Fruit fly (Drosophila melanogaster) whole organism, embryonic: ENCODE results near the gene TMEM216.
A peak's percentile ranks its signal among the peaks of the same experiment; 100 is the strongest.

Experiments
- Abd-B ChIP-seq: fragments of 200-800 bp; sonication (Bioruptor generic); optimal IDR thresholded peaks from 2 replicates; lab custom pipeline; 2018; ENCODE audit warnings: missing biosample characterization, mild to moderate bottlenecking, missing genetic modification characterization, moderate library complexity
- Blimp-1 ChIP-seq: fragments of 200-800 bp; sonication (Bioruptor generic); optimal IDR thresholded peaks from 3 replicates; lab custom pipeline; 2018; ENCODE audit warnings: missing biosample characterization, missing genetic modification characterization, mild to moderate bottlenecking, moderate library complexity, missing genetic modification reagents
- CG11398 ChIP-seq: fragments of 200-800 bp; sonication (Bioruptor generic); optimal IDR thresholded peaks from 2 replicates; lab custom pipeline; 2016; ENCODE audit warnings: missing biosample characterization, missing genetic modification characterization
- CG11456 ChIP-seq: fragments of 200-800 bp; sonication (Bioruptor generic); IDR thresholded peaks from 3 replicates; pipeline ENCODE4 v1.3.6; 2022; ENCODE audit warnings: missing biosample characterization, missing genetic modification characterization
- CG12659 ChIP-seq: fragments of 200-800 bp; sonication (Bioruptor generic); optimal IDR thresholded peaks from 3 replicates; lab custom pipeline; 2017; ENCODE audit warnings: mild to moderate bottlenecking, missing biosample characterization, missing genetic modification reagents, missing genetic modification characterization
- CG13123 ChIP-seq: fragments of 200-800 bp; sonication (Bioruptor generic); optimal IDR thresholded peaks from 2 replicates; lab custom pipeline; 2016; ENCODE audit warnings: missing biosample characterization, missing genetic modification characterization
- CG14014 ChIP-seq: fragments of 200-800 bp; sonication (Bioruptor generic); IDR thresholded peaks from 2 replicates; pipeline ENCODE4 v1.3.6; 2022; ENCODE audit warnings: missing biosample characterization, missing genetic modification characterization
- CG14710 ChIP-seq: fragments of 200-800 bp; sonication (Bioruptor generic); optimal IDR thresholded peaks from 3 replicates; lab custom pipeline; 2019; ENCODE audit warnings: missing biosample characterization, mild to moderate bottlenecking, missing genetic modification characterization, moderate library complexity
- CG17829 ChIP-seq: fragments of 200-800 bp; optimal IDR thresholded peaks from 2 replicates; lab custom pipeline; 2019; ENCODE audit warnings: missing biosample characterization, mild to moderate bottlenecking, missing genetic modification characterization, moderate library complexity
- CG17912 ChIP-seq: fragments of 200-800 bp; sonication (Bioruptor generic); optimal IDR thresholded peaks from 2 replicates; lab custom pipeline; 2018; ENCODE audit warnings: missing biosample characterization, mild to moderate bottlenecking, missing genetic modification characterization
- CG2120 ChIP-seq: fragments of 200-800 bp; sonication (Bioruptor generic); optimal IDR thresholded peaks from 3 replicates; lab custom pipeline; 2016; ENCODE audit warnings: missing biosample characterization, missing genetic modification characterization
- CG3065 ChIP-seq: fragments of 200-800 bp; sonication (Bioruptor generic); optimal IDR thresholded peaks from 2 replicates; lab custom pipeline; 2016; ENCODE audit warnings: missing biosample characterization, missing genetic modification characterization
- CG34422 ChIP-seq: fragments of 200-800 bp; sonication (Bioruptor generic); IDR thresholded peaks from 3 replicates; pipeline ENCODE4 v1.3.6; 2022; ENCODE audit warnings: missing biosample characterization, missing genetic modification characterization
- CG5245 ChIP-seq: fragments of 200-800 bp; sonication (Bioruptor generic); optimal IDR thresholded peaks from 3 replicates; lab custom pipeline; 2016; ENCODE audit warnings: missing biosample characterization, missing genetic modification characterization
- CG5953 ChIP-seq: fragments of 200-800 bp; sonication (Bioruptor generic); IDR thresholded peaks from 2 replicates; pipeline ENCODE4 v1.3.6; 2022; ENCODE audit warnings: missing biosample characterization, missing genetic modification characterization
- CG8478 ChIP-seq: fragments of >200 bp; optimal IDR thresholded peaks from 2 replicates; lab custom pipeline; 2018
- CG9797 ChIP-seq: fragments of 200-800 bp; sonication (Bioruptor generic); optimal IDR thresholded peaks from 3 replicates; lab custom pipeline; 2018; ENCODE audit warnings: missing biosample characterization, mild to moderate bottlenecking, missing genetic modification characterization
- Camta ChIP-seq: fragments of 200-800 bp; sonication (Bioruptor generic); optimal IDR thresholded peaks from 2 replicates; lab custom pipeline; 2016; ENCODE audit warnings: missing biosample characterization, missing genetic modification characterization
- D ChIP-seq, 2 experiments: fragments of 200-800 bp in 1 of 2; fragments of >200 bp in 1 of 2; sonication (Bioruptor generic) in 1 of 2; optimal IDR thresholded peaks; 2 replicates in 1 of 2; 3 replicates in 1 of 2; lab custom pipeline; 2017; ENCODE audit warnings: mild to moderate bottlenecking in 1 of 2, missing biosample characterization in 1 of 2, missing genetic modification characterization in 1 of 2, missing genetic modification reagents in 1 of 2
- Dp ChIP-seq: fragments of 200-800 bp; sonication (Bioruptor generic); optimal IDR thresholded peaks from 2 replicates; lab custom pipeline; 2018; ENCODE audit warnings: missing biosample characterization, mild to moderate bottlenecking, missing genetic modification characterization, moderate library complexity
- Eip74EF ChIP-seq, 2 experiments: fragments of 200-800 bp in 1 of 2; fragments of >200 bp in 1 of 2; sonication (Bioruptor generic) in 1 of 2; optimal IDR thresholded peaks; 2 replicates each; lab custom pipeline; 2017 to 2019; ENCODE audit warnings: missing biosample characterization in 2 of 2, missing genetic modification characterization in 2 of 2, mild to moderate bottlenecking in 1 of 2, moderate library complexity in 1 of 2
- Ets65A ChIP-seq: fragments of 200-800 bp; sonication (Bioruptor generic); peaks from one replicate; lab custom pipeline; 2016; ENCODE audit warnings: missing biosample characterization, missing genetic modification characterization
- Ets97D ChIP-seq: fragments of 200-800 bp; sonication (Bioruptor generic); optimal IDR thresholded peaks from 3 replicates; lab custom pipeline; 2016; ENCODE audit warnings: missing biosample characterization, missing genetic modification characterization
- HLH3B ChIP-seq: fragments of 200-800 bp; sonication (Bioruptor generic); IDR thresholded peaks from 2 replicates; pipeline ENCODE4 v1.3.6; 2022; ENCODE audit warnings: missing biosample characterization, missing genetic modification characterization
- HLH4C ChIP-seq: fragments of 200-800 bp; sonication (Bioruptor generic); IDR thresholded peaks from 3 replicates; pipeline ENCODE4 v1.3.6; 2022; ENCODE audit warnings: missing biosample characterization, missing genetic modification characterization; ENCODE audit not compliant: partially characterized antibody
- HLH54F ChIP-seq: fragments of 200-800 bp; sonication (Bioruptor generic); optimal IDR thresholded peaks from 3 replicates; lab custom pipeline; 2016; ENCODE audit warnings: missing biosample characterization, missing genetic modification characterization
- HmgZ ChIP-seq: fragments of 200-800 bp; sonication (Bioruptor generic); optimal IDR thresholded peaks from 2 replicates; lab custom pipeline; 2018; ENCODE audit warnings: missing biosample characterization, mild to moderate bottlenecking, missing genetic modification characterization
- Hr3 ChIP-seq: fragments of 200-800 bp; sonication (Bioruptor generic); optimal IDR thresholded peaks from 3 replicates; lab custom pipeline; 2016; ENCODE audit warnings: missing biosample characterization, missing genetic modification characterization
- Mes4 ChIP-seq: fragments of 200-800 bp; sonication (Bioruptor generic); optimal IDR thresholded peaks from 2 replicates; lab custom pipeline; 2016; ENCODE audit warnings: missing biosample characterization, missing genetic modification characterization
- Mrtf ChIP-seq: fragments of 200-800 bp; sonication (Bioruptor generic); IDR thresholded peaks from 3 replicates; pipeline ENCODE4 v1.3.6; 2022; ENCODE audit warnings: missing biosample characterization, missing genetic modification characterization
- NFAT ChIP-seq: fragments of 200-800 bp; sonication (Bioruptor generic); IDR thresholded peaks from 2 replicates; pipeline ENCODE4 v1.3.6; 2022; ENCODE audit warnings: missing biosample characterization, missing genetic modification characterization
- Rfx ChIP-seq: fragments of 200-800 bp; sonication (Bioruptor generic); IDR thresholded peaks from 2 replicates; pipeline ENCODE4 v1.3.6; 2022; ENCODE audit warnings: missing biosample characterization, missing genetic modification characterization
- Sin3A ChIP-seq: fragments of >200 bp; optimal IDR thresholded peaks from 2 replicates; lab custom pipeline; 2018
- Xbp1 ChIP-seq: fragments of 200-800 bp; sonication (Bioruptor generic); optimal IDR thresholded peaks from 3 replicates; lab custom pipeline; 2016; ENCODE audit warnings: missing biosample characterization, mild to moderate bottlenecking, missing genetic modification characterization
- ap ChIP-seq: fragments of 200-800 bp; sonication (Bioruptor generic); IDR thresholded peaks from 2 replicates; pipeline ENCODE4 v1.3.6; 2022; ENCODE audit warnings: missing biosample characterization, missing genetic modification characterization
- ara ChIP-seq: fragments of 200-800 bp; sonication (Bioruptor generic); IDR thresholded peaks from 2 replicates; pipeline ENCODE4 v1.3.6; 2022; ENCODE audit warnings: missing biosample characterization, missing genetic modification characterization
- crp ChIP-seq, 2 experiments: fragments of 200-800 bp; sonication (Bioruptor generic); optimal IDR thresholded peaks; 2 replicates in 1 of 2; 3 replicates in 1 of 2; lab custom pipeline; 2017; ENCODE audit warnings: missing biosample characterization in 2 of 2, missing genetic modification characterization in 2 of 2, mild to moderate bottlenecking in 1 of 2, moderate library complexity in 1 of 2
- fd102C ChIP-seq: fragments of 200-800 bp; sonication (Bioruptor generic); optimal IDR thresholded peaks from 2 replicates; lab custom pipeline; 2018; ENCODE audit warnings: missing biosample characterization, mild to moderate bottlenecking, missing genetic modification characterization, moderate library complexity
- jing ChIP-seq: fragments of 200-800 bp; sonication (Bioruptor generic); optimal IDR thresholded peaks from 2 replicates; lab custom pipeline; 2018; ENCODE audit warnings: missing biosample characterization, mild to moderate bottlenecking, missing genetic modification characterization
- ken ChIP-seq: fragments of 200-800 bp; sonication (Bioruptor generic); IDR thresholded peaks from 3 replicates; pipeline ENCODE4 v1.3.6; 2022; ENCODE audit warnings: missing biosample characterization, missing genetic modification characterization
- lilli ChIP-seq: fragments of 200-800 bp; sonication (Bioruptor generic); optimal IDR thresholded peaks from 3 replicates; lab custom pipeline; 2016; ENCODE audit warnings: missing biosample characterization, missing genetic modification characterization
- nerfin-1 ChIP-seq: fragments of 200-800 bp; sonication (Bioruptor generic); optimal IDR thresholded peaks from 3 replicates; lab custom pipeline; 2019; ENCODE audit warnings: missing biosample characterization, mild to moderate bottlenecking, missing genetic modification characterization, moderate library complexity
- pb ChIP-seq: fragments of 200-800 bp; sonication (Bioruptor generic); optimal IDR thresholded peaks from 3 replicates; lab custom pipeline; 2016; ENCODE audit warnings: missing biosample characterization, missing genetic modification characterization
- sisA ChIP-seq: fragments of 200-800 bp; sonication (Bioruptor generic); IDR thresholded peaks from 2 replicates; pipeline ENCODE4 v1.3.6; 2022; ENCODE audit warnings: missing biosample characterization, missing genetic modification characterization
- stwl ChIP-seq: fragments of 200-800 bp; sonication (Bioruptor generic); optimal IDR thresholded peaks from 3 replicates; lab custom pipeline; 2018; ENCODE audit warnings: missing biosample characterization, mild to moderate bottlenecking, missing genetic modification characterization, moderate library complexity
- unc-4 ChIP-seq: fragments of 200-800 bp; sonication (Bioruptor generic); IDR thresholded peaks from 2 replicates; pipeline ENCODE4 v1.3.6; 2022; ENCODE audit warnings: missing biosample characterization, missing genetic modification characterization; ENCODE audit not compliant: partially characterized antibody
- vvl ChIP-seq: fragments of 200-800 bp; sonication (Bioruptor generic); IDR thresholded peaks from 2 replicates; pipeline ENCODE4 v1.3.6; 2022; ENCODE audit warnings: missing biosample characterization, missing genetic modification characterization
- zfh2 ChIP-seq: fragments of 200-800 bp; sonication (Bioruptor generic); optimal IDR thresholded peaks from 2 replicates; lab custom pipeline; 2016; ENCODE audit warnings: missing biosample characterization, missing genetic modification characterization

TMEM216 gene

DNA sequence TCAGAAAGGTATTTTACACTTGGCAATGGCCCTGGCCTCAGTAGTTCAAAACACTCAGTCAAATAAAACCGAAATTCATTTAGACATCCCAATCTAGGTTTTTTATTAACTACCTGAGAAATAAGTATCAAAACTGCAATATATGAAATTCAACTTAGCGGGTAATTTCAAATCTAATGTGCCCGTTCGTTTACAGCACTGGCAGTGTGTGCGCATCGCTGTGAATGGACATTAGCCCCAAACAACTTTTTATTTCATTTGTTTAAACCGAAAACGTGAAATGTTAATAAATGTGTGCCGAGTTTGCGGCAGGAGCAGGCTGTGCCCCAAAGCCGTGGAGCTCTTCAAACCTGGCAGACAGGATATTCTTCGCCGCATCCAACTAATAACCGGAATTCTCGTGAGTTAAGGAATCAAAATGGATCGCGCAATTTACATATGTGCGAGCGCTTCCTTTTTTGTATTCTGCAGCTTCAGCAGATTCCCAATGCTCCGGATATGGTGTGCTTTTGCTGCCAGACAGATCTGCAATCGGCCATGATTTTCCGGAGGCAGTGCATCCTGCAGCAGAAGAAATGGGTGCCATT is 7.0 kb downstream of the TMEM216 start, which contains the start of gene nom (continued):
- no peak for TF ChIP-seq D (optimal IDR thresholded peaks at IDR 0.05; lab: Kevin White, UChicago)
- no peak for TF ChIP-seq D (GFP tag; optimal IDR thresholded peaks at IDR 0.05; lab: Kevin White, UChicago)
- TF ChIP-seq Xbp1 (GFP tag; lab: Kevin White, UChicago) = no peak
- no peak for TF ChIP-seq Hr3 (GFP tag; lab: Kevin White, UChicago)
- peak; percentile 55 for TF ChIP-seq CG9797 (GFP tag; lab: Kevin White, UChicago)
- TF ChIP-seq CG14014 (GFP tag; lab: Robert Waterston, UW) = no peak
- TF ChIP-seq crp (GFP tag; optimal IDR thresholded peaks at IDR 0.05; lab: Kevin White, UChicago) = peak in 1 of 2 experiments; percentile 22
- TF ChIP-seq Sin3A (lab: Kevin White, UChicago) = peak; percentile 23
- TF ChIP-seq stwl (tag; lab: Kevin White, UChicago) = peak; percentile 49

DNA sequence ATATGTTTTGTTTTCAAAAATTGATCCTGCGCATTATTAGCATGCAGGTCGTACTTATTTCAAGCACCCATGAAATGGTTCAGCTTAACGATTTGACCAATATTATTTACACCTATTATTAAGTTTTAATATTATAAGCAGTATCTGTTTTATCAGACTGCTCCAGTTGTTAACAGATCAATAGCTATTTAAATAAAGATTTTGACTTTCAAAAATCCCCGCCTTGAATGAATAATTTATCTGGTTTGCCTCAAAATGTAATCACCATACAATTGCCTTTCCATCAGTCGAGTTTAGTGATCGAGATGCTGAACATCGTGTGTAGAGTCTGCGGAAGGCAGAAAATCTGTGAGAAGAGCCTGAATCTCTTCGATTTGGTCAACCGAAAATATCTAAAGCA is 9.1 kb downstream of the TMEM216 start, which contains the start of gene ouib:
TSS of gene ouib (plus strand) at position 301 of the 400 bp plus-strand sequence.
- TF ChIP-seq fd102C (GFP tag; lab: Kevin White, UChicago) (no peak), Dp (no peak), CG14710 (tag; lab: Kevin White, UChicago) (no peak), Abd-B (GFP tag; lab: Kevin White, UChicago) (no peak), Camta (no peak), CG12659 (GFP tag; lab: Kevin White, UChicago) (no peak)
- TF ChIP-seq, all 482 proteins: peak for 0

DNA sequence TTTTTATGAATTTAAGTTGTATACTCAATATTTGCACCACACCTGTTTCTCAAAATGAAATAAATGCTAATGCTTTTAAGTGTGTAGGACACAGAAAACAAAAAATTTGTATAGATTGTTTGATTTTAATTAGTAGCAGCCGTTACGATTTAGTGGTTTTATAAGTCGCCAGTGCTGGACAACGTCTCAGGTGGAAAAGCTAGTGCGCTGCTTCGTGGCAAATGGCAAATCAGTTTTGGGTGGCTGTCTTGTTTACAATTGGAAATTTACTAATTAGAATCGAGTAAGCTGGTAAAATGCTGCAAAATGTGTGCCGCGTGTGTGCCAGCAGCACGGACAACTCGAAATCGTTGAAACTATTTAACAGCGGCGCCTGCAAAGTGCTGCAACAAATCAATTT is 10.6 kb downstream of the TMEM216 start, which contains the start of gene CG8159:
TSS of gene CG8159 (plus strand) at position 223 of the 400 bp plus-strand sequence.
- TF ChIP-seq jing (no peak), CG17912 (GFP tag; lab: Kevin White, UChicago) (no peak), Ets65A (GFP tag; lab: Kevin White, UChicago) (peak; percentile 24), CG8478 (no peak), Blimp-1 (GFP tag; lab: Kevin White, UChicago) (no peak), CG11398 (GFP tag; lab: Kevin White, UChicago) (no peak), Eip74EF (GFP tag; optimal IDR thresholded peaks at IDR 0.05; lab: Kevin White, UChicago) (no peak), Sin3A (lab: Kevin White, UChicago) (no peak), NFAT (GFP tag; lab: Robert Waterston, UW) (no peak), CG3065 (GFP tag; lab: Kevin White, UChicago) (no peak), vvl (GFP tag; lab: Robert Waterston, UW) (peak; percentile 34; the same call in 1 of the 2 replicates), HLH3B (GFP tag; lab: Robert Waterston, UW) (no peak), ara (no peak), CG13123 (GFP tag; lab: Kevin White, UChicago) (no peak), HLH54F (GFP tag; lab: Kevin White, UChicago) (no peak), CG5953 (no peak), lilli (GFP tag; lab: Kevin White, UChicago) (no peak), Mes4 (no peak), Mrtf (GFP tag; lab: Robert Waterston, UW) (no peak), HLH4C (GFP tag; lab: Robert Waterston, UW) (no peak), CG34422 (GFP tag; lab: Robert Waterston, UW) (no peak), sisA (GFP tag; lab: Robert Waterston, UW) (no peak), CG17829 (tag; lab: Kevin White, UChicago) (no peak), Ets97D (GFP tag; lab: Kevin White, UChicago) (peak; percentile 35), ap (GFP tag; lab: Robert Waterston, UW) (no peak), nerfin-1 (tag; lab: Kevin White, UChicago) (no peak), CG5245 (no peak), HmgZ (tag; lab: Kevin White, UChicago) (peak; percentile 27), zfh2 (no peak), pb (GFP tag; lab: Kevin White, UChicago) (no peak), CG2120 (GFP tag; lab: Kevin White, UChicago) (peak; percentile 6), Rfx (GFP tag; lab: Robert Waterston, UW) (0 out of 2 replicates have a peak, but pooled peaks have one; percentile 15), ken (GFP tag; lab: Robert Waterston, UW) (no peak), unc-4 (GFP tag; lab: Robert Waterston, UW) (no peak), CG11456 (GFP tag; lab: Robert Waterston, UW) (no peak)
